Fruit fly (Drosophila melanogaster): ENCODE results near the gene CG42784.

dm6 chr2L:13376086-13376485 lies 39.1 kb upstream of the CG42784 start:
- TF ChIP-seq rn (GFP tag; IDR thresholded peaks at IDR 0.05) (no peak), CG13204 (GFP tag; optimal IDR thresholded peaks at IDR 0.05) (no peak), Ets98B (GFP tag; IDR thresholded peaks at IDR 0.05) (no peak), D1 (tag; optimal IDR thresholded peaks at IDR 0.05) (no peak), CG15710 (tag; optimal IDR thresholded peaks at IDR 0.05) (no peak), gl (tag; optimal IDR thresholded peaks at IDR 0.05) (no peak), CG34367 (tag; optimal IDR thresholded peaks at IDR 0.05) (no peak), CG17806 (tag; optimal IDR thresholded peaks at IDR 0.05) (no peak), CG12605 (GFP tag; IDR thresholded peaks at IDR 0.05) (no peak), CG10348 (GFP tag; IDR thresholded peaks at IDR 0.05) (no peak), CG9948 (tag; optimal IDR thresholded peaks at IDR 0.05) (no peak)
